Worm (Caenorhabditis elegans) whole organism, L2 larva: ENCODE data around the gene F38B7.11.

Experiments used
- C34F6.9 ChIP-seq: fragments of 150-350 bp; optimal IDR thresholded peaks from 2 replicates; lab custom pipeline; 2014; ENCODE audit warnings: missing biosample characterization, missing genetic modification characterization
- F13H6.1 ChIP-seq: sonication (generic microtip); optimal IDR thresholded peaks from 2 replicates; lab custom pipeline; 2016; ENCODE audit warnings: missing genetic modification characterization, missing compliant biosample characterization
- R02D3.7 ChIP-seq: fragments of 150-350 bp; optimal IDR thresholded peaks from 2 replicates; lab custom pipeline; 2014; ENCODE audit warnings: missing biosample characterization, missing genetic modification characterization
- Y55F3AM.14 ChIP-seq: fragments of 200-800 bp; sonication (Bioruptor generic); optimal IDR thresholded peaks from 2 replicates; lab custom pipeline; 2018; ENCODE audit warnings: mild to moderate bottlenecking, missing genetic modification characterization, missing compliant biosample characterization
- ZK546.5 ChIP-seq: sonication (generic microtip); optimal IDR thresholded peaks from 2 replicates; lab custom pipeline; 2017; ENCODE audit warnings: missing biosample characterization, missing genetic modification characterization
- alr-1 ChIP-seq: fragments of 150-350 bp; optimal IDR thresholded peaks from 2 replicates; lab custom pipeline; 2014; ENCODE audit warnings: missing biosample characterization, missing genetic modification characterization
- aly-2 ChIP-seq: fragments of 150-350 bp; optimal IDR thresholded peaks from 2 replicates; lab custom pipeline; 2014; ENCODE audit warnings: missing biosample characterization, missing genetic modification characterization
- ama-1 ChIP-seq: fragments of 150-350 bp; optimal IDR thresholded peaks from 2 replicates; lab custom pipeline; 2018; ENCODE audit warnings: inconsistent platforms
- blmp-1 ChIP-seq: sonication (generic microtip); optimal IDR thresholded peaks from 2 replicates; lab custom pipeline; 2017; ENCODE audit warnings: missing genetic modification characterization, mild to moderate bottlenecking, missing compliant biosample characterization, antibody characterized with exemption, moderate library complexity; ENCODE audit not compliant: insufficient read depth
- ceh-16 ChIP-seq: fragments of 150-350 bp; optimal IDR thresholded peaks from 2 replicates; lab custom pipeline; 2014; ENCODE audit warnings: missing biosample characterization, missing genetic modification characterization
- ceh-82 ChIP-seq: fragments of 150-350 bp; optimal IDR thresholded peaks from 2 replicates; lab custom pipeline; 2014; ENCODE audit warnings: missing biosample characterization, missing genetic modification characterization
- crh-2 ChIP-seq: sonication (generic microtip); optimal IDR thresholded peaks from 2 replicates; lab custom pipeline; 2017; ENCODE audit warnings: missing biosample characterization, missing genetic modification characterization
- dmd-4 ChIP-seq: sonication (generic microtip); optimal IDR thresholded peaks from 2 replicates; lab custom pipeline; 2017; ENCODE audit warnings: missing biosample characterization, missing genetic modification characterization
- egl-27 ChIP-seq: sonication (generic microtip); optimal IDR thresholded peaks from 3 replicates; lab custom pipeline; 2017; ENCODE audit warnings: missing biosample characterization, missing genetic modification reagents, missing genetic modification characterization
- elt-1 ChIP-seq: fragments of 150-350 bp; optimal IDR thresholded peaks from 2 replicates; lab custom pipeline; 2014; ENCODE audit warnings: missing biosample characterization, missing genetic modification characterization
- elt-3 ChIP-seq: sonication (generic microtip); optimal IDR thresholded peaks from 2 replicates; lab custom pipeline; 2017; ENCODE audit warnings: missing biosample characterization, missing genetic modification characterization
- fos-1 ChIP-seq: fragments of 150-350 bp; optimal IDR thresholded peaks from 2 replicates; lab custom pipeline; 2014; ENCODE audit warnings: missing biosample characterization, missing genetic modification characterization
- gmeb-1 ChIP-seq: fragments of 150-350 bp; optimal IDR thresholded peaks from 2 replicates; lab custom pipeline; 2014; ENCODE audit warnings: missing biosample characterization, missing genetic modification characterization
- lin-11 ChIP-seq: fragments of 150-350 bp; sonication (generic microtip); optimal IDR thresholded peaks from 2 replicates; lab custom pipeline; 2014; ENCODE audit warnings: missing biosample characterization, missing genetic modification characterization, inconsistent platforms, mixed read lengths
- lin-13 ChIP-seq: fragments of 150-350 bp; optimal IDR thresholded peaks from 2 replicates; lab custom pipeline; 2014; ENCODE audit warnings: missing biosample characterization, missing genetic modification reagents, missing genetic modification characterization
- lin-39 ChIP-seq: fragments of 150-350 bp; optimal IDR thresholded peaks from 2 replicates; lab custom pipeline; 2014; ENCODE audit warnings: missing biosample characterization, missing genetic modification reagents, missing genetic modification characterization
- lsy-2 ChIP-seq, 2 experiments: fragments of 150-350 bp in 1 of 2; sonication (generic microtip) in 1 of 2; optimal IDR thresholded peaks; 2 replicates each; lab custom pipeline; 2014 to 2017; ENCODE audit warnings: missing biosample characterization in 2 of 2, missing genetic modification characterization in 2 of 2
- mab-5 ChIP-seq: fragments of 150-350 bp; optimal IDR thresholded peaks from 2 replicates; lab custom pipeline; 2014; ENCODE audit warnings: missing biosample characterization, missing genetic modification characterization
- mbf-1 ChIP-seq: sonication (generic microtip); optimal IDR thresholded peaks from 2 replicates; lab custom pipeline; 2017; ENCODE audit warnings: missing biosample characterization, missing genetic modification characterization
- mdl-1 ChIP-seq, 2 experiments: fragments of 150-350 bp in 1 of 2; sonication (generic microtip) in 1 of 2; optimal IDR thresholded peaks; 2 replicates each; lab custom pipeline; 2017; ENCODE audit warnings: missing biosample characterization in 2 of 2, missing genetic modification characterization in 2 of 2
- nhr-10 ChIP-seq: sonication (generic microtip); optimal IDR thresholded peaks from 2 replicates; lab custom pipeline; 2017; ENCODE audit warnings: missing biosample characterization, missing genetic modification characterization
- nhr-11 ChIP-seq: fragments of 150-350 bp; optimal IDR thresholded peaks from 2 replicates; lab custom pipeline; 2014; ENCODE audit warnings: missing biosample characterization, missing genetic modification characterization
- nhr-12 ChIP-seq: fragments of 150-350 bp; optimal IDR thresholded peaks from 2 replicates; lab custom pipeline; 2014; ENCODE audit warnings: missing biosample characterization, missing genetic modification characterization
- nhr-129 ChIP-seq: fragments of 150-350 bp; optimal IDR thresholded peaks from 2 replicates; lab custom pipeline; 2014; ENCODE audit warnings: missing biosample characterization, missing genetic modification characterization
- nhr-21 ChIP-seq: fragments of 150-350 bp; optimal IDR thresholded peaks from 2 replicates; lab custom pipeline; 2014; ENCODE audit warnings: missing biosample characterization, missing genetic modification characterization
- nhr-23 ChIP-seq: fragments of 150-350 bp; optimal IDR thresholded peaks from 2 replicates; lab custom pipeline; 2014; ENCODE audit warnings: missing biosample characterization, missing genetic modification reagents, missing genetic modification characterization
- nhr-237 ChIP-seq: fragments of 150-350 bp; optimal IDR thresholded peaks from 2 replicates; lab custom pipeline; 2014; ENCODE audit warnings: missing biosample characterization, missing genetic modification characterization
- nhr-25 ChIP-seq: fragments of 150-350 bp; sonication (generic microtip); optimal IDR thresholded peaks from 3 replicates; lab custom pipeline; 2014; ENCODE audit warnings: missing biosample characterization, missing genetic modification characterization
- nhr-6 ChIP-seq: fragments of 150-350 bp; optimal IDR thresholded peaks from 2 replicates; lab custom pipeline; 2014; ENCODE audit warnings: missing biosample characterization, missing genetic modification characterization
- nhr-77 ChIP-seq: fragments of 150-350 bp; optimal IDR thresholded peaks from 2 replicates; lab custom pipeline; 2014; ENCODE audit warnings: missing biosample characterization, missing genetic modification characterization
- peb-1 ChIP-seq: fragments of 150-350 bp; optimal IDR thresholded peaks from 2 replicates; lab custom pipeline; 2014; ENCODE audit warnings: missing biosample characterization, missing genetic modification characterization
- sem-4 ChIP-seq: fragments of 150-350 bp; optimal IDR thresholded peaks from 2 replicates; lab custom pipeline; 2014; ENCODE audit warnings: missing biosample characterization, missing genetic modification reagents, missing genetic modification characterization
- skn-1 ChIP-seq: sonication (generic microtip); optimal IDR thresholded peaks from 2 replicates; lab custom pipeline; 2017; ENCODE audit warnings: missing biosample characterization, missing genetic modification characterization
- sma-3 ChIP-seq: sonication (generic microtip); optimal IDR thresholded peaks from 2 replicates; lab custom pipeline; 2016; ENCODE audit warnings: missing genetic modification reagents, missing genetic modification characterization, missing compliant biosample characterization
- sma-9 ChIP-seq, 2 experiments: fragments of 150-350 bp in 1 of 2; sonication (generic microtip) in 1 of 2; optimal IDR thresholded peaks; 2 replicates each; lab custom pipeline; 2014 to 2016; ENCODE audit warnings: missing genetic modification characterization in 2 of 2, mild to moderate bottlenecking in 1 of 2, missing biosample characterization in 1 of 2, missing compliant biosample characterization in 1 of 2, missing genetic modification reagents in 1 of 2, moderate library complexity in 1 of 2
- snpc-4 ChIP-seq: fragments of 150-350 bp; optimal IDR thresholded peaks from 2 replicates; lab custom pipeline; 2014; ENCODE audit warnings: missing biosample characterization, missing genetic modification characterization
- unc-39 ChIP-seq: fragments of 150-350 bp; optimal IDR thresholded peaks from 2 replicates; lab custom pipeline; 2014; ENCODE audit warnings: missing biosample characterization, missing genetic modification characterization
- unc-55 ChIP-seq: fragments of 150-350 bp; sonication (generic microtip); optimal IDR thresholded peaks from 3 replicates; lab custom pipeline; 2014; ENCODE audit warnings: missing biosample characterization, missing genetic modification reagents, missing genetic modification characterization
- unc-62 ChIP-seq: fragments of 150-350 bp; optimal IDR thresholded peaks from 2 replicates; lab custom pipeline; 2014; ENCODE audit warnings: missing biosample characterization, missing genetic modification reagents, missing genetic modification characterization
- zag-1 ChIP-seq: fragments of 150-350 bp; optimal IDR thresholded peaks from 2 replicates; lab custom pipeline; 2014; ENCODE audit warnings: missing biosample characterization, missing genetic modification characterization
- ztf-1 ChIP-seq: fragments of 200-800 bp; sonication (Bioruptor generic); conservative IDR thresholded peaks from 2 replicates; pipeline ENCODE4 v1.3.6; 2022; ENCODE audit warnings: missing genetic modification characterization, missing compliant biosample characterization
- ztf-11 ChIP-seq: sonication (generic microtip); optimal IDR thresholded peaks from 2 replicates; lab custom pipeline; 2017; ENCODE audit warnings: missing biosample characterization, missing genetic modification characterization
- ztf-4 ChIP-seq: fragments of 150-350 bp; optimal IDR thresholded peaks from 2 replicates; lab custom pipeline; 2014; ENCODE audit warnings: missing biosample characterization, missing genetic modification characterization

Gene F38B7.11

ce11 chrV:11532535-11532853 lies 14.4 kb upstream of the F38B7.11 start:
- no peak for TF ChIP-seq ceh-16 (tag; lab: Kevin White, UChicago)
- peak; percentile 63 for TF ChIP-seq ama-1 (lab: Kevin White, UChicago)
- no peak for TF ChIP-seq ceh-82 (tag; lab: Kevin White, UChicago)
- no peak for TF ChIP-seq C34F6.9 (tag; lab: Kevin White, UChicago)

DNA sequence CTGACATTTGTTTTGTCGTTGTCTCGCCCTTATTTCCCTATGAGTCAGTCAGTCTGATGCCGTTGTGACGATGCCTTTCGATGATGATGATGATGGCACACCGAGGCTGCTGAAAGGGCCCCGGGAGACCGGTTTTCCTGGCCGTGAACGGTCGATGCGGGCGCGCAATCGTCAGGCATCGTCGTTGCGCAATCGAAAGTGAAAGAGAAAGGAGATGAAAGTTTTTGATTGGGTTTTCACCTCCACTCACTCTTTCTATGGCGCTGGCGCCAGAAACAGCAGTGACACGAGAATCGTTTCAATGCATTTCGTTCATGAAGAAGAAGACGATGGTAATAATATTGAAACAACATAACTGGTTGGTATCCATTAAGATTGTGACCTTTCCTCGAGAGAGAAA lies 13.9 kb upstream of the F38B7.11 start:
- TF ChIP-seq nhr-23 (tag; lab: Kevin White, UChicago): no peak
- no peak for TF ChIP-seq ztf-1 (GFP tag; lab: Robert Waterston, UW)
- no peak for TF ChIP-seq mab-5 (tag; lab: Kevin White, UChicago)
- no peak for TF ChIP-seq snpc-4 (tag; lab: Kevin White, UChicago)
- TF ChIP-seq blmp-1 (tag; lab: Kevin White, UChicago): peak; percentile 100
- peak; percentile 87 for TF ChIP-seq sma-9 (GFP tag; optimal IDR thresholded peaks at IDR 0.05; lab: Kevin White, UChicago)
- TF ChIP-seq sma-9 (tag; optimal IDR thresholded peaks at IDR 0.05; lab: Kevin White, UChicago): no peak
- TF ChIP-seq unc-55 (GFP tag; lab: Kevin White, UChicago): no peak
- TF ChIP-seq nhr-25 (tag; lab: Kevin White, UChicago): peak; percentile 88
- TF ChIP-seq unc-39 (tag; lab: Kevin White, UChicago): no peak
- no peak for TF ChIP-seq ceh-82 (tag; lab: Kevin White, UChicago)
- TF ChIP-seq gmeb-1 (tag; lab: Kevin White, UChicago): no peak
- TF ChIP-seq nhr-11 (tag; lab: Kevin White, UChicago): no peak
- peak; percentile 72 for TF ChIP-seq sma-3 (GFP tag; lab: Kevin White, UChicago)
- no peak for TF ChIP-seq nhr-6 (tag; lab: Kevin White, UChicago)
- TF ChIP-seq nhr-12: no peak
- TF ChIP-seq F13H6.1 (tag; lab: Kevin White, UChicago): no peak
- TF ChIP-seq aly-2 (tag; lab: Kevin White, UChicago): no peak
- TF ChIP-seq elt-1 (tag; lab: Kevin White, UChicago): no peak
- TF ChIP-seq nhr-129 (tag; lab: Kevin White, UChicago): peak; percentile 67
- TF ChIP-seq skn-1 (tag; lab: Kevin White, UChicago): no peak
- no peak for TF ChIP-seq ztf-4
- TF ChIP-seq egl-27 (tag; lab: Kevin White, UChicago): peak; percentile 62
- TF ChIP-seq crh-2: no peak
- no peak for TF ChIP-seq mdl-1 (tag; optimal IDR thresholded peaks at IDR 0.05; lab: Kevin White, UChicago)
- TF ChIP-seq peb-1: no peak
- no peak for TF ChIP-seq ZK546.5 (tag; lab: Kevin White, UChicago)
- no peak for TF ChIP-seq R02D3.7 (tag; lab: Kevin White, UChicago)
- TF ChIP-seq C34F6.9 (tag; lab: Kevin White, UChicago): no peak
- no peak for TF ChIP-seq mbf-1 (tag; lab: Kevin White, UChicago)
- TF ChIP-seq zag-1 (tag; lab: Kevin White, UChicago): no peak
- no peak for TF ChIP-seq lin-11
- TF ChIP-seq elt-3: no peak
- TF ChIP-seq Y55F3AM.14 (GFP tag; lab: Kevin White, UChicago): peak; percentile 61
- no peak for TF ChIP-seq ama-1 (lab: Kevin White, UChicago)
- TF ChIP-seq nhr-77 (tag; lab: Kevin White, UChicago): no peak
- TF ChIP-seq lsy-2 (tag; optimal IDR thresholded peaks at IDR 0.05; lab: Kevin White, UChicago): no peak
- no peak for TF ChIP-seq nhr-237 (tag; lab: Kevin White, UChicago)
- no peak for TF ChIP-seq lin-13 (GFP tag; lab: Kevin White, UChicago)
- no peak for TF ChIP-seq nhr-10
- TF ChIP-seq unc-62: no peak
- no peak for TF ChIP-seq alr-1 (tag; lab: Kevin White, UChicago)
- TF ChIP-seq ceh-16 (tag; lab: Kevin White, UChicago): no peak
- TF ChIP-seq fos-1: peak; percentile 33
- TF ChIP-seq lin-39 (tag; lab: Kevin White, UChicago): no peak
- TF ChIP-seq dmd-4: no peak
- peak; percentile 80 for TF ChIP-seq sem-4 (tag; lab: Kevin White, UChicago)
- no peak for TF ChIP-seq ztf-11 (tag; lab: Kevin White, UChicago)
- TF ChIP-seq nhr-21 (tag; lab: Kevin White, UChicago): peak; percentile 46
- TF ChIP-seq, all 48 proteins: peak for 10
